Fruit fly (Drosophila melanogaster): ENCODE data around the gene CG32266.

dm6 chr3L:3776559-3777097 is 14.0 kb upstream of the CG32266 start:
- TF ChIP-seq N (GFP tag; optimal IDR thresholded peaks at IDR 0.05) (no peak), Dif (GFP tag; optimal IDR thresholded peaks at IDR 0.05; ENCODE audit: partially characterized antibody) (no peak), fru (GFP tag; optimal IDR thresholded peaks at IDR 0.05) (no peak), Mio (GFP tag; optimal IDR thresholded peaks at IDR 0.05) (no peak), GATAd (GFP tag; optimal IDR thresholded peaks at IDR 0.05) (no peak), h (GFP tag; optimal IDR thresholded peaks at IDR 0.05) (no peak)

All from whole organism, wandering third instar larva.